Worm (Caenorhabditis elegans): ENCODE measurements around the gene daz-1.

The daz-1 gene

DNA sequence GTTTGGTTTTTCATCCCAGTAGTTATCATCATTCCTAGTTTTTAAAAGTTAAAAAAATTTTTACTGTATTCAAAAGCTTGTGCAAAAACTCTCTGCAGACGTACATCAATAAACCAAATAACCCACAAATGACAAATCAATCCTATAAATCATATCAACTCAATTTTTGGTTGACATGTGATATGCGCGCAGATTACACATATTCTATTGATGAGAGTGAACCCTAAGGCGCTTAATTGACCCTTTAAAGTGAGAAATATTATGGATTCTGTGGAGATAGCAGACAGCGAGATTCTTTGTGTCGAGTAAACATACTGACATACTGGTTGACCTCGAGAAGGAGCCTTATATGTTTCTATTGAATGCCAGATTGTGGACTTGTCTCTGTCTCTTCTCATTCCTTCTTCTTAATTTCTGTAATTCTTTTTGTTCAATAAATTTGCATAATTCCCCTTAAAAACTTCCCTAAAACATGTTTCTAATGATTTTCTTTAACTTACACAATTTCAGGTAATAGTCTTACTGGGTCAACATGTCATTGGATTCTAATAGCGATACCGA, 39.8 kb upstream of the daz-1 start, which contains the start of gene EEED8.2:
EEED8.2 (plus strand) TSS at position 511 of the 561 bp plus-strand sequence.
- TF ChIP-seq hlh-8 (tag; optimal IDR thresholded peaks at IDR 0.05) (no peak), ceh-6 (GFP tag; optimal IDR thresholded peaks at IDR 0.05) (no peak), unc-55 (GFP tag; optimal IDR thresholded peaks at IDR 0.05) (peak; percentile 39), tbx-2 (tag; optimal IDR thresholded peaks at IDR 0.05) (peak; percentile 3), hlh-30 (tag; optimal IDR thresholded peaks at IDR 0.05; ENCODE audit: insufficient read depth) (peak; percentile 24)

DNA sequence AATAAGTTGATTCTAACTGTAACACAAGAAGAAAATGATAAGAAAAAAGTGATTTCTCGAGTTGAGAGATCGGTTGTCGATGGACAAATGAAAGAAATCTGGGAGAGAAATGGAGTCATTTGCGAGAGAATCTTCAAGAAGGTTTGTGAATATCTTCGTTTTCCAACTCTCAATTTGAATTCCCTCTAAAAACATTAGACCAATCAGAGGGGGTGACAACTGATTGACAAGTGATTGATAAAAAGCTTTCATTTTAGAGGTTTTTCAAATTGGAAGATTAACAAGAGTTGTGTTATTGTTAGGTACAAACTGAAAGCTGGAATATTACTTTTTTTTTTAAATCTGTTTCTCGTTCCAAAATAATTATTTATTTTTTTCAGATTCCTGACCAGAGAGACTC, 38.2 kb upstream of the daz-1 start:
- TF ChIP-seq lin-11 (tag; optimal IDR thresholded peaks at IDR 0.05) (no peak), unc-55 (GFP tag; optimal IDR thresholded peaks at IDR 0.05) (peak; percentile 90)

DNA sequence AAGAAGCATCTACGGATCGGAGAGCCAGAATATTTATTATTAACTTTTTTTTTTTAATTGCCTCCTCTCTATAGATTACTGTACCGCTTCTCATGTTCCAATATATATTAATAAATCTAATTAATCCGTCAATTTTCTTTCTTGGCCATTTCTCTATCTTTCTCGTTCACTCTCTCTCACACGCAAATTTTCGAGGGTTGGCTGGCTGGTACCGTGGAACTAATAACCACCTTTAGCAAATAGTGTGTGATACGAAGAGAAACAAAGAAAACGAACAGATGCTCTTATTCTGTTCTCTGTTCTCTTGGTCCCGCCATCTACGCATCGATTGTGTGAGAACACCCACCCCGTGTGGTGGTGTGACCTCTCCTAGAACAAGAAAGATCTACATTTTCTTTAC, 37.8 kb upstream of the daz-1 start:
- no peak for TF ChIP-seq ceh-22 (tag; optimal IDR thresholded peaks at IDR 0.05)
- no peak for TF ChIP-seq pax-1 (tag; optimal IDR thresholded peaks at IDR 0.05)
- no peak for TF ChIP-seq ceh-30 (tag; optimal IDR thresholded peaks at IDR 0.05)
- TF ChIP-seq K02D7.2 (tag; optimal IDR thresholded peaks at IDR 0.05), result no peak
- peak; percentile 8 for TF ChIP-seq ref-2 (tag; optimal IDR thresholded peaks at IDR 0.05)
- TF ChIP-seq nfya-1 (tag; optimal IDR thresholded peaks at IDR 0.05), result peak; percentile 40
- peak; percentile 42 for TF ChIP-seq elt-2 (tag; optimal IDR thresholded peaks at IDR 0.05)
- peak; percentile 54 for TF ChIP-seq unc-42 (tag; optimal IDR thresholded peaks at IDR 0.05)
- TF ChIP-seq ceh-48 (tag; optimal IDR thresholded peaks at IDR 0.05), result peak; percentile 36
- TF ChIP-seq hlh-30 (tag; optimal IDR thresholded peaks at IDR 0.05; ENCODE audit: insufficient read depth), result no peak
- TF ChIP-seq lin-11 (tag; optimal IDR thresholded peaks at IDR 0.05), result no peak
- TF ChIP-seq nhr-232 (tag; optimal IDR thresholded peaks at IDR 0.05), result no peak

DNA sequence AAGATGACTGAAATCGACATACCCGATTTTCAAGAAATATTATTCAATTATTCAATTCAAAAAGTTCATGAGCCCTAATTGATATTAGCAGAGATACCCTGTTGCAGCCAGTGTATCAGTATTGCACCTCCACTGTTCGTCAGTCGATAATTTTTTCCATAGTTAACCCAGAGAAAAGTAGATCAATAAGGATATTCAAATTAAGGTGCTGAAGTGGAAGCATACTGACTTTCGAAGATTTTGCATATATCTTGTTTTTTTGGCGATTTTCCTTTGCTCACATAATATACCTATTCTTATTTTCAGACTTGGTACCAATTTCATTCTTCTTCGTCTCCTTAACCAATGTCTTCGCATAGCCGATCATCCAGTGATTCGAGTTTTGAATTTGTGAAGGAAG, 37.2 kb upstream of the daz-1 start, which contains the start of gene EEED8.15:
EEED8.15 (plus strand) TSS at position 301 of the 400 bp plus-strand sequence.
- no peak for TF ChIP-seq Y22D7AL.16 (tag; optimal IDR thresholded peaks at IDR 0.05)
- no peak for TF ChIP-seq pag-3 (tag; optimal IDR thresholded peaks at IDR 0.05; ENCODE audit: borderline replicate concordance)
- TF ChIP-seq dve-1 (tag; optimal IDR thresholded peaks at IDR 0.05), result no peak
- no peak for TF ChIP-seq tbx-7 (tag; optimal IDR thresholded peaks at IDR 0.05)
- TF ChIP-seq ceh-45 (GFP tag; IDR thresholded peaks at IDR 0.05), result no peak
- no peak for TF ChIP-seq madf-2 (tag; optimal IDR thresholded peaks at IDR 0.05)
- TF ChIP-seq ceh-34 (tag; optimal IDR thresholded peaks at IDR 0.05), result no peak

DNA sequence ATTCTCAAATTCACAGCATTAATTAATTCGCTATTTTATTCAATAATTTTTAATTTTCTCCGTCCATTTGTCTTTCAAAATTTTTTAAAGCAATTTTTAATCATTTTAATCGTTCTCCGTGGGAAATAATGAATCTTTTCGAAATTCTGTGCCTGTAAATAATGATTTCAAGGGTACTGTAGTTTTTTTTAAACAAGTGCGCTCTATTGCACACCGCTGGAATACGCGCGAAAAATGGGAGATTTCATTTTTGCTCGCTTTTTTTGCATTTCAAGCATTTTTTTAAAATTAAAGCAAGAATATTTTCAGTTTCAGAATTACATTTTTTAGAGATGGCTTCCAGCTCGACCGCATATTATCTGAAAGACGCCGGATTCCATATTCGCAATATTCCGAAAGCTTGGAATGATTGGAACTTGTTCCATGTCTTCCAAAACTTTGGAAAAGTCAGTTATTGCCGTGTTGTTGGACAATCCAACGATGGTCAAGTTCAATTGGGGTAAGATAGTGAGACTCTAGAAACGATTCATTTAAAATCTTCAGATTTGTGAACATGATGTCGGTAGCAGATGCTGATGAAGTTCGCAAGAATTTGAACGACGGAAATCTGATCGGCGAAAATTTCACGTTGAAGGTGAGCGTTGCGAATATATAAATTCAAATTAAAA, 35.0 kb upstream of the daz-1 start, which contains the start of gene tofu-6:
tofu-6 (plus strand) TSS at position 302 of the 668 bp plus-strand sequence.
- TF ChIP-seq rnt-1 (tag; optimal IDR thresholded peaks at IDR 0.05) (no peak), pha-2 (tag; optimal IDR thresholded peaks at IDR 0.05) (no peak), hlh-8 (tag; optimal IDR thresholded peaks at IDR 0.05) (no peak), ahr-1 (tag; optimal IDR thresholded peaks at IDR 0.05) (no peak), dve-1 (tag; optimal IDR thresholded peaks at IDR 0.05) (no peak), C08G9.2 (tag; optimal IDR thresholded peaks at IDR 0.05) (no peak), pqm-1 (tag; optimal IDR thresholded peaks at IDR 0.05) (no peak)

DNA sequence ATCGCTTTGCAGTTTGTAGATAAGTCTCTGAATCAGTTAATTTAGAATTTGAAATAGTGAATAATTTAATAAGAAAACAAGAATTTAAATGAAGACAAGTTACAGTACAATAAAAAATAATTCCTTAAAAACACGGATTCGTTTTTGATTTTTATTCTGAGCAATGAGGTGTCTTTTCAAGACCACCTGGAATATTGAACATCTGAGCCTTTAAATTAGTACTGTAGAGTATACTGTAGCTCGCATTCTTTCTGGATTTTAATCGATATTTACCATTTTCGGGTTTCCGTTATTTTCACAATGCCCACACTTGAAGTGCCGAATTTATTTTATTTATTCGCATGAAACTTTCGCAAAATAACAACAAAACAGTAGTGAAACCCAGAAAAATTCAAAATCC, 32.3 kb upstream of the daz-1 start, which contains the start of gene F07F6.7:
F07F6.7 (minus strand) TSS at position 27 of the 400 bp plus-strand sequence.
- TF ChIP-seq npax-4 (tag; optimal IDR thresholded peaks at IDR 0.05), result no peak
- no peak for TF ChIP-seq K09A11.1 (tag; optimal IDR thresholded peaks at IDR 0.05; ENCODE audit: insufficient read depth)
- no peak for TF ChIP-seq hlh-6 (tag; optimal IDR thresholded peaks at IDR 0.05)
- no peak for TF ChIP-seq ceh-48 (tag; optimal IDR thresholded peaks at IDR 0.05)
- no peak for TF ChIP-seq pqm-1 (tag; optimal IDR thresholded peaks at IDR 0.05)
- TF ChIP-seq pros-1 (tag; optimal IDR thresholded peaks at IDR 0.05), result no peak
- no peak for TF ChIP-seq dmd-4 (tag; optimal IDR thresholded peaks at IDR 0.05; ENCODE audit: borderline replicate concordance)
- no peak for TF ChIP-seq pat-9 (tag; optimal IDR thresholded peaks at IDR 0.05)
- no peak for TF ChIP-seq eyg-1 (tag; optimal IDR thresholded peaks at IDR 0.05)
